Worm (Caenorhabditis elegans) whole organism, L3 larva: ENCODE measurements around the gene F44E7.9.

Experiments used
- aly-2 ChIP-seq: fragments of 150-350 bp; optimal IDR thresholded peaks from 2 replicates; lab custom pipeline; 2014; ENCODE audit warnings: missing biosample characterization, missing genetic modification characterization
- ama-1 ChIP-seq: fragments of 150-350 bp; optimal IDR thresholded peaks from 2 replicates; lab custom pipeline; 2018
- egl-27 ChIP-seq: sonication (generic microtip); optimal IDR thresholded peaks from 4 replicates; lab custom pipeline; 2017; ENCODE audit warnings: missing biosample characterization, missing genetic modification reagents, missing genetic modification characterization
- elt-1 ChIP-seq: fragments of 150-350 bp; optimal IDR thresholded peaks from 2 replicates; lab custom pipeline; 2014; ENCODE audit warnings: missing biosample characterization, missing genetic modification characterization
- elt-2 ChIP-seq: sonication (generic microtip); optimal IDR thresholded peaks from 2 replicates; lab custom pipeline; 2016; ENCODE audit warnings: missing genetic modification reagents, mild to moderate bottlenecking, missing genetic modification characterization, missing compliant biosample characterization
- mml-1 ChIP-seq: fragments of 150-350 bp; sonication (generic microtip); optimal IDR thresholded peaks from 3 replicates; lab custom pipeline; 2014; ENCODE audit warnings: missing biosample characterization, missing genetic modification characterization
- nhr-237 ChIP-seq: fragments of 150-350 bp; optimal IDR thresholded peaks from 2 replicates; lab custom pipeline; 2014; ENCODE audit warnings: missing biosample characterization, missing genetic modification characterization
- nhr-67 ChIP-seq: fragments of 150-350 bp; optimal IDR thresholded peaks from 2 replicates; lab custom pipeline; 2014; ENCODE audit warnings: missing biosample characterization, missing genetic modification characterization
- nhr-76 ChIP-seq: fragments of 150-350 bp; sonication (generic microtip); optimal IDR thresholded peaks from 5 replicates; lab custom pipeline; 2014; ENCODE audit warnings: missing biosample characterization, missing genetic modification characterization
- skn-1 ChIP-seq: fragments of 150-350 bp; optimal IDR thresholded peaks from 2 replicates; lab custom pipeline; 2014; ENCODE audit warnings: missing biosample characterization, missing genetic modification characterization

ce11 chrV:5840939-5841338, 49.9 kb downstream of the F44E7.9 start:
- TF ChIP-seq egl-27 (tag; lab: Kevin White, UChicago) (no peak), aly-2 (tag; lab: Kevin White, UChicago) (no peak), elt-1 (tag; lab: Kevin White, UChicago) (no peak), nhr-237 (no peak), nhr-76 (tag; lab: Kevin White, UChicago) (no peak), mml-1 (tag; lab: Kevin White, UChicago) (no peak), nhr-67 (no peak), skn-1 (tag; lab: Kevin White, UChicago) (no peak), elt-2 (tag; lab: Kevin White, UChicago) (no peak), ama-1 (lab: Kevin White, UChicago) (no peak)
